Fruit fly (Drosophila melanogaster) Kc167 (cell line): ENCODE results near the gene Afti.

ENCODE experiments used
- Myc ChIP-seq: fragments of >200 bp; optimal IDR thresholded peaks from 2 replicates; lab custom pipeline; 2017; ENCODE audit warnings: missing external identifiers
- h ChIP-seq: fragments of >200 bp; optimal IDR thresholded peaks from 3 replicates; lab custom pipeline; 2018; ENCODE audit warnings: missing external identifiers
- insv ChIP-seq: fragments of >200 bp; optimal IDR thresholded peaks from 3 replicates; lab custom pipeline; 2018; ENCODE audit warnings: missing external identifiers

dm6 chr3R:14280324-14280723 lies 46.2 kb downstream of the Afti start:
- no peak for TF ChIP-seq Myc (lab: Kevin White, UChicago)
- no peak for TF ChIP-seq insv
- no peak for TF ChIP-seq h (lab: Kevin White, UChicago)
